Fruit fly (Drosophila melanogaster) Kc167 (cell line): ENCODE measurements around the gene CG43057.

Source experiments
- h ChIP-seq: fragments of >200 bp; optimal IDR thresholded peaks from 3 replicates; lab custom pipeline; 2018; ENCODE audit warnings: missing external identifiers
- psq ChIP-seq: fragments of >200 bp; optimal IDR thresholded peaks from 2 replicates; lab custom pipeline; 2017; ENCODE audit warnings: missing external identifiers

CG43057 gene

dm6 chr2L:8195722-8196323, 48.0 kb downstream of the CG43057 start:
- TF ChIP-seq psq (lab: Kevin White, UChicago), result no peak
- TF ChIP-seq h (lab: Kevin White, UChicago), result no peak
